Worm (Caenorhabditis elegans): ENCODE measurements around the gene F59B10.3.

Gene F59B10.3

DNA sequence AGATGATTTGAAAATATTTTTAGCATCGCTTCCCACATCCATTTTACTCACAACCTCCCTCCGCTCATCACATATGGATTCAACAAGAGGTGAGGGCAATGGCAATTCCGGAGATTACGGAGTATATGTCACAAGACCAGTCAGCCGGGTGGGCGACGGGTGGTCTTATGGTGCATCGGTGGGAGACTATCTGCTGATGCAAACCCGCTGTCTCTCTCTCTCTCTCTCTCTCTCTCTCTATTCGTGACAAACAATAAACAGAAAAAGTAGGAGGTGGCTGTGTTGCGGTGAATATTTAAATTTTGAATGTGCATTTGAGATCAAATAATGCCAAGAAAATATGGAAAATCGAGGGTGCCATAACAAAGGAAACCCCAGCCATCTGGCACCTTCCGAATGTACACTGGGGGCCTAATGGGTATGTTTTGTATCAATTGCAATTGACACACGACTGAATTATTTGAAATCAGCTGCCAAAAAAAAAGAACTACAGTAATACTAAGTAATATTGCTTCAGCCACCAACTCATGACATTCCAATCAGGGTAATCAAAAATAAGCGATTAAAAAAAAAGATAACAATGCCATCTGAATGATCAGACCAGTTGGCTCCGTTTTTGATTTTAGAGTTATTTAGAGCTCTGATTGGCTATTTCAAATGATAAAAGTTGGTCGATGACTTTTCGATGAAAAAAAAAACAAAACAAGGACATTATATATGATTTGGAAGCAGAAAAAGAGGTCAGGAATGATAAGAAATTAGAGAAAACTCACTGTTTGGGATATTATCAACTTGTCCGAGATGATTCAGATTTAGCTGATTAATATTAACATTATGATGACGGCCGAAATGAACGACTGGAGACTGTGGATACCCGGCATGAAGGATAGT is 37.7 kb downstream of the F59B10.3 start (continued):
- TF ChIP-seq hlh-26 (GFP tag; conservative IDR thresholded peaks at IDR 0.05) (no peak), him-1 (tag; optimal IDR thresholded peaks at IDR 0.05) (no peak), ztf-18 (tag; optimal IDR thresholded peaks at IDR 0.05) (no peak), F39B2.1 (GFP tag; IDR thresholded peaks at IDR 0.05) (no peak), die-1 (tag; optimal IDR thresholded peaks at IDR 0.05) (no peak), rec-8 (tag; optimal IDR thresholded peaks at IDR 0.05) (no peak), madf-8 (GFP tag; conservative IDR thresholded peaks at IDR 0.05) (no peak), Y67H2A.10 (GFP tag; conservative IDR thresholded peaks at IDR 0.05) (no peak), nhr-80 (tag; optimal IDR thresholded peaks at IDR 0.05) (no peak), nhr-179 (tag; optimal IDR thresholded peaks at IDR 0.05) (no peak), F33H1.4 (GFP tag; IDR thresholded peaks at IDR 0.05) (no peak), let-607 (tag; optimal IDR thresholded peaks at IDR 0.05) (no peak), ZK185.1 (tag; optimal IDR thresholded peaks at IDR 0.05; ENCODE audit: poor library complexity, severe bottlenecking) (peak; percentile 31), zim-3 (tag; optimal IDR thresholded peaks at IDR 0.05) (peak; percentile 15), snpc-3.4 (tag; optimal IDR thresholded peaks at IDR 0.05) (peak; percentile 11), dpff-1 (tag; optimal IDR thresholded peaks at IDR 0.05) (no peak), ztf-6 (GFP tag; IDR thresholded peaks at IDR 0.05) (no peak), ceh-79 (tag; optimal IDR thresholded peaks at IDR 0.05) (no peak), K11D2.4 (GFP tag; IDR thresholded peaks at IDR 0.05) (no peak), dox-1 (GFP tag; IDR thresholded peaks at IDR 0.05) (peak; percentile 37; the same call in 1 of the 2 replicates), aptf-3 (GFP tag; IDR thresholded peaks at IDR 0.05) (no peak), hrde-1 (tag; optimal IDR thresholded peaks at IDR 0.05; ENCODE audit: borderline replicate concordance) (no peak), cebp-1 (GFP tag; IDR thresholded peaks at IDR 0.05) (no peak), cebp-1 (tag; optimal IDR thresholded peaks at IDR 0.05) (peak; percentile 6), egl-44 (GFP tag; IDR thresholded peaks at IDR 0.05) (no peak), lsy-27 (tag; optimal IDR thresholded peaks at IDR 0.05; ENCODE audit: borderline replicate concordance, insufficient read depth) (no peak), ceh-58 (GFP tag; IDR thresholded peaks at IDR 0.05) (no peak), F49E8.2 (tag; optimal IDR thresholded peaks at IDR 0.05; ENCODE audit: insufficient read depth) (no peak), attf-5 (GFP tag; optimal IDR thresholded peaks at IDR 0.05) (no peak), xnd-1 (tag; optimal IDR thresholded peaks at IDR 0.05) (no peak), ceh-91 (GFP tag; IDR thresholded peaks at IDR 0.05) (no peak), ztf-25 (GFP tag; IDR thresholded peaks at IDR 0.05) (0 out of 2 replicates have a peak, but pooled peaks have one; percentile 49), repo-1 (tag; optimal IDR thresholded peaks at IDR 0.05) (no peak), ztf-3 (GFP tag; optimal IDR thresholded peaks at IDR 0.05) (no peak), snpc-1.1 (tag; optimal IDR thresholded peaks at IDR 0.05; ENCODE audit: insufficient read depth) (no peak), madf-6 (GFP tag; IDR thresholded peaks at IDR 0.05) (no peak; the same call in 1 of the 2 replicates), F22D6.2 (tag; optimal IDR thresholded peaks at IDR 0.05) (no peak), atf-7 (tag; optimal IDR thresholded peaks at IDR 0.05) (no peak), pbrm-1 (GFP tag; IDR thresholded peaks at IDR 0.05) (no peak), ets-4 (GFP tag; optimal IDR thresholded peaks at IDR 0.05) (peak; percentile 59), lir-1 (GFP tag; conservative IDR thresholded peaks at IDR 0.05) (no peak), ccch-3 (GFP tag; optimal IDR thresholded peaks at IDR 0.05) (no peak), T07F8.4 (tag; optimal IDR thresholded peaks at IDR 0.05) (no peak), zfh-2 (GFP tag; conservative IDR thresholded peaks at IDR 0.05) (no peak), B0261.1 (tag; optimal IDR thresholded peaks at IDR 0.05) (no peak), tlf-1 (GFP tag; optimal IDR thresholded peaks at IDR 0.05) (peak; percentile 40)
